Worm (Caenorhabditis elegans) whole organism, L1 larva: ENCODE measurements around the gene C17C3.9.
"Not testable (repeated sequence)": the region's sequence is repeated elsewhere in the genome, so short reads cannot be mapped to it uniquely, and the experiment has no call there.

Experiments used
- C04F5.9 ChIP-seq: sonication (generic microtip); optimal IDR thresholded peaks from 2 replicates; lab custom pipeline; 2016; ENCODE audit warnings: missing genetic modification characterization, missing compliant biosample characterization
- C16A3.4 ChIP-seq: fragments of 150-350 bp; optimal IDR thresholded peaks from 2 replicates; lab custom pipeline; 2014; ENCODE audit warnings: missing biosample characterization, missing genetic modification characterization
- F16B12.6 ChIP-seq: fragments of 150-350 bp; optimal IDR thresholded peaks from 2 replicates; lab custom pipeline; 2014; ENCODE audit warnings: missing biosample characterization, missing genetic modification characterization
- aha-1 ChIP-seq: fragments of 150-350 bp; optimal IDR thresholded peaks from 2 replicates; lab custom pipeline; 2014; ENCODE audit warnings: missing biosample characterization, missing genetic modification characterization
- aly-2 ChIP-seq: fragments of 150-350 bp; optimal IDR thresholded peaks from 2 replicates; lab custom pipeline; 2014; ENCODE audit warnings: missing biosample characterization, missing genetic modification characterization
- blmp-1 ChIP-seq: fragments of 150-350 bp; optimal IDR thresholded peaks from 2 replicates; lab custom pipeline; 2014; ENCODE audit warnings: missing biosample characterization, missing genetic modification characterization
- dpl-1 ChIP-seq, 3 experiments: fragments of 150-350 bp in 2 of 3; sonication (generic microtip) in 1 of 3; optimal IDR thresholded peaks; 2 replicates each; lab custom pipeline; 2014 to 2017; ENCODE audit warnings: missing biosample characterization in 3 of 3, missing genetic modification characterization in 3 of 3, missing genetic modification reagents in 3 of 3
- efl-3 ChIP-seq: fragments of 200-800 bp; sonication (Bioruptor generic); optimal IDR thresholded peaks from 2 replicates; lab custom pipeline; 2018; ENCODE audit warnings: mild to moderate bottlenecking, missing genetic modification characterization, missing compliant biosample characterization
- egl-27 ChIP-seq, 2 experiments: fragments of 150-350 bp in 1 of 2; sonication (generic microtip); optimal IDR thresholded peaks; 3 replicates each; lab custom pipeline; 2017 to 2018; ENCODE audit warnings: missing biosample characterization in 2 of 2, missing genetic modification characterization in 2 of 2, missing genetic modification reagents in 2 of 2
- hlh-4 ChIP-seq: sonication (generic microtip); optimal IDR thresholded peaks from 2 replicates; lab custom pipeline; 2016; ENCODE audit warnings: mild to moderate bottlenecking, missing genetic modification characterization, missing compliant biosample characterization
- irx-1 ChIP-seq: sonication (generic microtip); optimal IDR thresholded peaks from 2 replicates; lab custom pipeline; 2016; ENCODE audit warnings: missing genetic modification characterization, missing compliant biosample characterization
- isw-1 ChIP-seq: fragments of 200-800 bp; sonication (Bioruptor generic); IDR thresholded peaks from 2 replicates; pipeline ENCODE4 v1.3.6; 2022; ENCODE audit warnings: missing genetic modification characterization, missing compliant biosample characterization
- lin-14 ChIP-seq: fragments of 200-800 bp; sonication (Bioruptor generic); optimal IDR thresholded peaks from 2 replicates; lab custom pipeline; 2018; ENCODE audit warnings: mild to moderate bottlenecking, missing genetic modification characterization, moderate library complexity, missing compliant biosample characterization
- lin-35 ChIP-seq, 2 experiments: fragments of 150-350 bp; optimal IDR thresholded peaks; 2 replicates each; lab custom pipeline; 2014; ENCODE audit warnings: missing biosample characterization in 2 of 2, missing genetic modification characterization in 2 of 2, missing genetic modification reagents in 2 of 2
- lir-3 ChIP-seq: sonication (generic microtip); optimal IDR thresholded peaks from 2 replicates; lab custom pipeline; 2016; ENCODE audit warnings: mild to moderate bottlenecking, missing genetic modification characterization, moderate library complexity, missing compliant biosample characterization; ENCODE audit not compliant: poor library complexity
- lsy-2 ChIP-seq, 2 experiments: fragments of 150-350 bp; optimal IDR thresholded peaks; 2 replicates each; lab custom pipeline; 2014; ENCODE audit warnings: missing biosample characterization in 2 of 2, missing genetic modification characterization in 2 of 2
- mab-9 ChIP-seq: fragments of 200-800 bp; sonication (Bioruptor generic); IDR thresholded peaks from 2 replicates; pipeline ENCODE4 v1.3.6; 2022; ENCODE audit warnings: missing genetic modification reagents, missing genetic modification characterization, missing compliant biosample characterization
- mdl-1 ChIP-seq, 2 experiments: fragments of 150-350 bp; optimal IDR thresholded peaks; 2 replicates each; lab custom pipeline; 2014 to 2017; ENCODE audit warnings: missing biosample characterization in 2 of 2, missing genetic modification characterization in 2 of 2, inconsistent platforms in 1 of 2
- mep-1 ChIP-seq: fragments of 150-350 bp; optimal IDR thresholded peaks from 2 replicates; lab custom pipeline; 2014; ENCODE audit warnings: missing biosample characterization, missing genetic modification characterization
- nhr-11 ChIP-seq: fragments of 150-350 bp; optimal IDR thresholded peaks from 2 replicates; lab custom pipeline; 2014; ENCODE audit warnings: missing biosample characterization, missing genetic modification characterization
- nhr-20 ChIP-seq: sonication (generic microtip); optimal IDR thresholded peaks from 2 replicates; lab custom pipeline; 2016; ENCODE audit warnings: mild to moderate bottlenecking, missing genetic modification characterization, missing compliant biosample characterization
- nhr-28 ChIP-seq: fragments of 150-350 bp; optimal IDR thresholded peaks from 2 replicates; lab custom pipeline; 2014; ENCODE audit warnings: missing biosample characterization, missing genetic modification characterization
- nhr-47 ChIP-seq: sonication (generic microtip); optimal IDR thresholded peaks from 2 replicates; lab custom pipeline; 2016; ENCODE audit warnings: mild to moderate bottlenecking, missing genetic modification characterization, moderate library complexity, missing compliant biosample characterization
- nhr-85 ChIP-seq: sonication (generic microtip); peaks from one replicate; lab custom pipeline; 2016; ENCODE audit warnings: missing genetic modification characterization, inconsistent platforms, missing compliant biosample characterization
- rnt-1 ChIP-seq: sonication (generic microtip); optimal IDR thresholded peaks from 2 replicates; lab custom pipeline; 2016; ENCODE audit warnings: mild to moderate bottlenecking, missing genetic modification characterization, moderate library complexity, missing compliant biosample characterization
- sptf-1 ChIP-seq: fragments of 150-350 bp; optimal IDR thresholded peaks from 2 replicates; lab custom pipeline; 2014; ENCODE audit warnings: missing biosample characterization, missing genetic modification characterization
- unc-130 ChIP-seq: fragments of 150-350 bp; optimal IDR thresholded peaks from 2 replicates; lab custom pipeline; 2017; ENCODE audit warnings: missing biosample characterization, missing genetic modification characterization, inconsistent platforms
- unc-62 ChIP-seq: fragments of 150-350 bp; optimal IDR thresholded peaks from 2 replicates; lab custom pipeline; 2014; ENCODE audit warnings: missing biosample characterization, missing genetic modification reagents, missing genetic modification characterization
- vab-15 ChIP-seq: sonication (generic microtip); optimal IDR thresholded peaks from 2 replicates; lab custom pipeline; 2017; ENCODE audit warnings: missing genotype, mild to moderate bottlenecking, missing genetic modification characterization, missing compliant biosample characterization
- zag-1 ChIP-seq: fragments of 150-350 bp; optimal IDR thresholded peaks from 2 replicates; lab custom pipeline; 2014; ENCODE audit warnings: missing biosample characterization, missing genetic modification characterization
- zip-4 ChIP-seq: fragments of 200-800 bp; sonication (Bioruptor generic); optimal IDR thresholded peaks from 2 replicates; lab custom pipeline; 2018; ENCODE audit warnings: mild to moderate bottlenecking, missing genetic modification characterization, moderate library complexity, missing compliant biosample characterization
- ztf-11 ChIP-seq, 2 experiments: sonication (generic microtip); optimal IDR thresholded peaks; 2 replicates each; lab custom pipeline; 2016 to 2017; ENCODE audit warnings: missing genetic modification characterization in 2 of 2, missing biosample characterization in 1 of 2, missing compliant biosample characterization in 1 of 2

Gene C17C3.9

DNA sequence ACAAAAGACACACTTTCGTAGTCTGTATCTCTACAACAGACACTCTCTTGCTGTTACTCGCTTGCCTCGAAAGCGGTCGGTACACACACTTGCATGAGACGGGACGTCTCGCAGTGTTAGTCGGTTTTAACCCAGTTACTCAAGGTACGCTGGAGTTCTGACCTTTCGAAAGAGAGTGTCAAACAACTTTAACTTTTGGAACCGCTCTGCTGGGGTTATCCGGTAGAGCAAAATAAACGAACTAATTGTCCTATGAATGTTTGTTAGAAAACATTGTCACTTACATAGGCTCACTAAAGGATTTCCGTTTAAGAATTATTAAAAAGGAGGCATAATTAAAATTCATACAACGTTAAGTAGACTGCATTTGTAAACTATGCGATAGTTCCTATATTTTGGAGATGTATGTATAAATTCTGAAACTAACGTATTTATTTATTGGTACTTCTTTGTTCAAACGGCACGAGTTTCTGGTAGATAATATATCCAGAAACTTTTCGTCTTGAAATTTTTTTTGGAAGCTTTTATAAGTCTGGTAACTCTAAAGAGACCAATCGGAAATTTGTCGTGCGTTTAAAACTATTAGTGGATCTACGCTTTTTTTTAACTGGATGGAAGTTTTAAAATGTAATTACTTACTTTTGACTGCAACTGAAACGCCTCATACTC is 11.5 kb upstream of the C17C3.9 start (continued):
- TF ChIP-seq egl-27 (tag; optimal IDR thresholded peaks at IDR 0.05; lab: Kevin White, UChicago) = peak; percentile 92 to 93
- TF ChIP-seq zag-1 = peak; percentile 95
- TF ChIP-seq nhr-85 (tag; lab: Kevin White, UChicago) = peak; percentile 99
- TF ChIP-seq nhr-20 (tag; lab: Kevin White, UChicago) = peak; percentile 100
- peak; percentile 98 for TF ChIP-seq unc-130 (tag; lab: Kevin White, UChicago)
- TF ChIP-seq rnt-1 (tag; lab: Kevin White, UChicago) = peak; percentile 98

DNA sequence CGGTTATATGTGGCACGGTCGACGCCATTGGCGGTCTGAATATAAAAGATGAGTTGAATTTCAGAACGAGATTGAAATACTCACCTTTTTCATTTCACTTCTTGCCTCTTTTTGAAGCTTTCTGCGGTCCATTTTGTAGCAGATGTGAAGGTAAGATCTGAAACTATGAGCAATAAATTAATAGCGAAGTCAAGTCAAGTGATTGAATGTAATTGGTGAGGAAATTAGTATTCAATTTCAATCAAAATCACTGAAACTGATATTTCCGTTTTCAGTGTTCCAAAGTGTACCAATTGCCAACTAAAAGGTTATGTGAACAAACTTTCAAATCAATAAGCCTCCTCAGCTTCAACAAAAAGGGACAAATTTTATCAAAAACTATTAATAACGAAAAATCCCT is 9.6 kb upstream of the C17C3.9 start, which contains the start of gene C17C3.24:
TSS of gene C17C3.24 (minus strand) at position 101 of the 400 bp plus-strand sequence.
- TF ChIP-seq lin-35 (GFP tag; optimal IDR thresholded peaks at IDR 0.05; lab: Kevin White, UChicago) = no peak
- TF ChIP-seq nhr-47 (tag; lab: Kevin White, UChicago) = no peak
- TF ChIP-seq zag-1 = no peak
- no peak for TF ChIP-seq nhr-28 (tag; lab: Kevin White, UChicago)
- no peak for TF ChIP-seq nhr-11 (tag; lab: Kevin White, UChicago)
- TF ChIP-seq aha-1 (tag; lab: Kevin White, UChicago) = no peak
- TF ChIP-seq lsy-2 (tag; optimal IDR thresholded peaks at IDR 0.05; lab: Kevin White, UChicago) = no peak

DNA sequence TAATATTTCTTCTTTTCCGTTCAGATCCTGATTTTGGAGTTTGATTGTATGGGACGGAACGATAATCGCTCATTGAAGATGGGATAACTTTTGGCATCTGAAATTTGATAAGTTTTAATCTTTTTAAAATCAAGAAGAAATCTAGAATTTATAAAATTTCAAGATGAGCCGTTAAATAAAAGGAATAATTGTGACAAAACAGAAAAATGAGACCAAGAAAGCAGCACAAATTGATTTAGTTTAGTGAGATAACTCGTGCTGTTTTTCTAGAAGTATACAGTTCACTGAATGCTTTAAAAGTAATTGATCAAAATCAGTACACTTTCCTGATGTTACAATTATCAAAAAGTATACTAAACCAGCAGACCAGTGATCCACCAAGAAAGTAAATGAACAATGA is 8.0 kb upstream of the C17C3.9 start, which contains the start of gene hlh-27:
TSS of gene hlh-27 (minus strand) at position 101 of the 400 bp plus-strand sequence.
- not testable (repeated sequence) for TF ChIP-seq unc-130 (tag; lab: Kevin White, UChicago); zag-1; mep-1 (tag; lab: Kevin White, UChicago)

- TF ChIP-seq blmp-1 (tag; lab: Kevin White, UChicago) (no peak), nhr-11 (tag; lab: Kevin White, UChicago) (no peak), C16A3.4 (tag; lab: Kevin White, UChicago) (no peak), dpl-1 (GFP tag; optimal IDR thresholded peaks at IDR 0.05; lab: Kevin White, UChicago) (no peak), lir-3 (tag; lab: Kevin White, UChicago) (no peak), sptf-1 (tag; lab: Kevin White, UChicago) (no peak), hlh-4 (tag; lab: Kevin White, UChicago) (no peak), C04F5.9 (tag; lab: Kevin White, UChicago) (no peak), unc-62 (GFP tag; lab: Kevin White, UChicago) (no peak), mdl-1 (tag; optimal IDR thresholded peaks at IDR 0.05; lab: Kevin White, UChicago) (no peak)
Observed at ce11 chrII:5537524-5537923, 5.4 kb upstream of the C17C3.9 start, which contains the start of gene C17C3.11. TSS of gene C17C3.11 (plus strand) at chrII:5537824.

DNA sequence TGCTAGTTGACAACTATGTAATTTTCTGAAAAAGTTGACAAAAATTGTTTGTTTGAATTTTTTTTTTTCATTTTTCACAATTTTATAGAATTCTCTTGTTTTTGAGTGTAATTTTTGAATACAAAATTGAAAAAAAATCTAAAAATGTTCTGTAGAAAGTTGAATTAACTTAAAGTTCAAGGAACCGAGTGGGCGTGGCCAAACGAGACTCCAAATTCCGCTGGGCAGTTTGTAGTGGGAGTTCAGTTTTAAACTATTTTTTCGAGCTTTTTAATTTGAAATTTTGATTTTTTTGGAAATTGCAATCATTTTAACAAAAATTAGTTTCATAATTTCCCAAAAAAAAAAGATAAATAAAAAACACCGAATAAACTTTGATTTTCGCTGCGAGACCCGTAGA is 5.0 kb upstream of the C17C3.9 start:
- TF ChIP-seq irx-1 (tag; lab: Kevin White, UChicago) (no peak), aly-2 (tag; lab: Kevin White, UChicago) (no peak), C04F5.9 (tag; lab: Kevin White, UChicago) (no peak), egl-27 (tag; optimal IDR thresholded peaks at IDR 0.05; lab: Kevin White, UChicago) (no peak), mdl-1 (tag; optimal IDR thresholded peaks at IDR 0.05; lab: Kevin White, UChicago) (no peak), nhr-11 (tag; lab: Kevin White, UChicago) (no peak), vab-15 (tag; lab: Kevin White, UChicago) (no peak), F16B12.6 (tag; lab: Kevin White, UChicago) (no peak), mab-9 (GFP tag; lab: Robert Waterston, UW) (no peak), ztf-11 (tag; optimal IDR thresholded peaks at IDR 0.05; lab: Kevin White, UChicago) (no peak), lin-14 (GFP tag; lab: Kevin White, UChicago) (no peak), zip-4 (no peak), nhr-20 (tag; lab: Kevin White, UChicago) (no peak), isw-1 (GFP tag; lab: Robert Waterston, UW) (no peak), efl-3 (GFP tag; lab: Kevin White, UChicago) (no peak), C16A3.4 (tag; lab: Kevin White, UChicago) (no peak)
